Worm (Caenorhabditis elegans) whole organism, L1 larva: ENCODE results near the gene F41G4.13.

ENCODE experiments used
- C16A3.4 ChIP-seq: fragments of 150-350 bp; optimal IDR thresholded peaks from 2 replicates; lab custom pipeline; 2014; ENCODE audit warnings: missing biosample characterization, missing genetic modification characterization
- C34B4.2 ChIP-seq: sonication (generic microtip); optimal IDR thresholded peaks from 2 replicates; lab custom pipeline; 2017; ENCODE audit warnings: mild to moderate bottlenecking, missing genetic modification characterization, missing compliant biosample characterization
- aha-1 ChIP-seq: fragments of 150-350 bp; optimal IDR thresholded peaks from 2 replicates; lab custom pipeline; 2014; ENCODE audit warnings: missing biosample characterization, missing genetic modification characterization
- alr-1 ChIP-seq: fragments of 200-800 bp; sonication (Bioruptor generic); optimal IDR thresholded peaks from 2 replicates; lab custom pipeline; 2018; ENCODE audit warnings: borderline replicate concordance, mild to moderate bottlenecking, missing genetic modification characterization, missing compliant biosample characterization
- ama-1 ChIP-seq: fragments of 150-350 bp; optimal IDR thresholded peaks from 2 replicates; lab custom pipeline; 2014
- blmp-1 ChIP-seq: fragments of 150-350 bp; optimal IDR thresholded peaks from 2 replicates; lab custom pipeline; 2014; ENCODE audit warnings: missing biosample characterization, missing genetic modification characterization
- ceh-63 ChIP-seq: fragments of 200-800 bp; sonication (Bioruptor generic); optimal IDR thresholded peaks from 2 replicates; lab custom pipeline; 2018; ENCODE audit warnings: mild to moderate bottlenecking, missing genetic modification characterization, missing compliant biosample characterization
- ceh-8 ChIP-seq: fragments of 200-800 bp; sonication (Bioruptor generic); optimal IDR thresholded peaks from 2 replicates; lab custom pipeline; 2018; ENCODE audit warnings: mild to moderate bottlenecking, missing genetic modification characterization, moderate library complexity, missing compliant biosample characterization
- efl-1 ChIP-seq, 4 experiments: fragments of 150-350 bp; optimal IDR thresholded peaks in 3 of 4; peaks in 1 of 4; 1 replicate in 1 of 4; 2 replicates in 3 of 4; lab custom pipeline; 2014; ENCODE audit warnings: missing biosample characterization in 2 of 4, missing genetic modification characterization in 2 of 4, missing genetic modification reagents in 2 of 4
- egl-27 ChIP-seq, 2 experiments: fragments of 150-350 bp in 1 of 2; sonication (generic microtip); optimal IDR thresholded peaks; 3 replicates each; lab custom pipeline; 2017 to 2018; ENCODE audit warnings: missing biosample characterization in 2 of 2, missing genetic modification characterization in 2 of 2, missing genetic modification reagents in 2 of 2
- elt-3 ChIP-seq, 6 experiments: fragments of 150-350 bp in 1 of 6; sonication (generic microtip); optimal IDR thresholded peaks; 2 replicates each; lab custom pipeline; 2017 to 2018; ENCODE audit warnings: missing biosample characterization in 6 of 6, missing genetic modification characterization in 6 of 6, inconsistent platforms in 1 of 6
- ets-5 ChIP-seq: fragments of 200-800 bp; sonication (Bioruptor generic); IDR thresholded peaks from 2 replicates; pipeline ENCODE4 v1.3.6; 2022; ENCODE audit warnings: missing genetic modification characterization, missing compliant biosample characterization
- fkh-10 ChIP-seq: sonication (generic microtip); optimal IDR thresholded peaks from 2 replicates; lab custom pipeline; 2017; ENCODE audit warnings: missing biosample characterization, missing genetic modification reagents, missing genetic modification characterization
- fkh-4 ChIP-seq: sonication (generic microtip); optimal IDR thresholded peaks from 2 replicates; lab custom pipeline; 2016; ENCODE audit warnings: missing compliant biosample characterization, missing genetic modification characterization, borderline replicate concordance
- fkh-8 ChIP-seq: sonication (generic microtip); optimal IDR thresholded peaks from 2 replicates; lab custom pipeline; 2016; ENCODE audit warnings: mild to moderate bottlenecking, missing genetic modification characterization, missing compliant biosample characterization
- fos-1 ChIP-seq: fragments of 150-350 bp; optimal IDR thresholded peaks from 2 replicates; lab custom pipeline; 2014; ENCODE audit warnings: missing biosample characterization, missing genetic modification characterization
- grh-1 ChIP-seq: fragments of 200-800 bp; sonication (Bioruptor generic); IDR thresholded peaks from 2 replicates; pipeline ENCODE4 v1.3.6; 2022; ENCODE audit warnings: missing genetic modification reagents, missing genetic modification characterization, missing compliant biosample characterization
- irx-1 ChIP-seq: sonication (generic microtip); optimal IDR thresholded peaks from 2 replicates; lab custom pipeline; 2016; ENCODE audit warnings: missing genetic modification characterization, missing compliant biosample characterization
- isw-1 ChIP-seq: fragments of 200-800 bp; sonication (Bioruptor generic); IDR thresholded peaks from 2 replicates; pipeline ENCODE4 v1.3.6; 2022; ENCODE audit warnings: missing genetic modification characterization, missing compliant biosample characterization
- jun-1 ChIP-seq: fragments of 150-350 bp; optimal IDR thresholded peaks from 2 replicates; lab custom pipeline; 2014; ENCODE audit warnings: missing biosample characterization, missing genetic modification reagents, missing genetic modification characterization
- lin-13 ChIP-seq: fragments of 150-350 bp; optimal IDR thresholded peaks from 2 replicates; lab custom pipeline; 2014; ENCODE audit warnings: missing biosample characterization, missing genetic modification reagents, missing genetic modification characterization
- lin-14 ChIP-seq: fragments of 200-800 bp; sonication (Bioruptor generic); optimal IDR thresholded peaks from 2 replicates; lab custom pipeline; 2018; ENCODE audit warnings: mild to moderate bottlenecking, missing genetic modification characterization, moderate library complexity, missing compliant biosample characterization
- lin-15B ChIP-seq: fragments of 150-350 bp; sonication (generic microtip); optimal IDR thresholded peaks from 3 replicates; lab custom pipeline; 2014; ENCODE audit warnings: missing biosample characterization, missing genetic modification characterization
- lin-35 ChIP-seq, 2 experiments: fragments of 150-350 bp; optimal IDR thresholded peaks; 2 replicates each; lab custom pipeline; 2014; ENCODE audit warnings: missing biosample characterization in 2 of 2, missing genetic modification characterization in 2 of 2, missing genetic modification reagents in 2 of 2
- lsy-2 ChIP-seq, 2 experiments: fragments of 150-350 bp; optimal IDR thresholded peaks; 2 replicates each; lab custom pipeline; 2014; ENCODE audit warnings: missing biosample characterization in 2 of 2, missing genetic modification characterization in 2 of 2
- mab-9 ChIP-seq: fragments of 200-800 bp; sonication (Bioruptor generic); IDR thresholded peaks from 2 replicates; pipeline ENCODE4 v1.3.6; 2022; ENCODE audit warnings: missing genetic modification reagents, missing genetic modification characterization, missing compliant biosample characterization
- mdl-1 ChIP-seq, 2 experiments: fragments of 150-350 bp; optimal IDR thresholded peaks; 2 replicates each; lab custom pipeline; 2014 to 2017; ENCODE audit warnings: missing biosample characterization in 2 of 2, missing genetic modification characterization in 2 of 2, inconsistent platforms in 1 of 2
- mep-1 ChIP-seq: fragments of 150-350 bp; optimal IDR thresholded peaks from 2 replicates; lab custom pipeline; 2014; ENCODE audit warnings: missing biosample characterization, missing genetic modification characterization
- nhr-19 ChIP-seq: fragments of 200-800 bp; sonication (Bioruptor generic); conservative IDR thresholded peaks from 2 replicates; pipeline ENCODE4 v1.3.6; 2022; ENCODE audit warnings: missing genetic modification characterization, missing compliant biosample characterization
- nhr-20 ChIP-seq: sonication (generic microtip); optimal IDR thresholded peaks from 2 replicates; lab custom pipeline; 2016; ENCODE audit warnings: mild to moderate bottlenecking, missing genetic modification characterization, missing compliant biosample characterization
- nhr-47 ChIP-seq: sonication (generic microtip); optimal IDR thresholded peaks from 2 replicates; lab custom pipeline; 2016; ENCODE audit warnings: mild to moderate bottlenecking, missing genetic modification characterization, moderate library complexity, missing compliant biosample characterization
- nhr-71 ChIP-seq: sonication (generic microtip); optimal IDR thresholded peaks from 2 replicates; lab custom pipeline; 2016; ENCODE audit warnings: mild to moderate bottlenecking, missing genetic modification characterization, moderate library complexity, missing compliant biosample characterization
- nhr-76 ChIP-seq: sonication (generic microtip); optimal IDR thresholded peaks from 2 replicates; lab custom pipeline; 2017; ENCODE audit warnings: missing biosample characterization, missing genetic modification characterization
- nhr-84 ChIP-seq: sonication (generic microtip); optimal IDR thresholded peaks from 2 replicates; lab custom pipeline; 2017; ENCODE audit warnings: missing biosample characterization, missing genetic modification characterization
- nhr-90 ChIP-seq: sonication (generic microtip); optimal IDR thresholded peaks from 2 replicates; lab custom pipeline; 2016; ENCODE audit warnings: mild to moderate bottlenecking, missing genetic modification characterization, missing compliant biosample characterization; ENCODE audit not compliant: poor library complexity
- pag-3 ChIP-seq: sonication (generic microtip); optimal IDR thresholded peaks from 2 replicates; lab custom pipeline; 2017; ENCODE audit warnings: missing genetic modification characterization, mild to moderate bottlenecking, missing compliant biosample characterization, antibody characterized with exemption, borderline replicate concordance; ENCODE audit not compliant: insufficient read depth
- pqm-1 ChIP-seq: sonication (generic microtip); optimal IDR thresholded peaks from 3 replicates; lab custom pipeline; 2017; ENCODE audit warnings: missing biosample characterization, missing genetic modification characterization
- rnt-1 ChIP-seq: sonication (generic microtip); optimal IDR thresholded peaks from 2 replicates; lab custom pipeline; 2016; ENCODE audit warnings: mild to moderate bottlenecking, missing genetic modification characterization, moderate library complexity, missing compliant biosample characterization
- snu-23 ChIP-seq: sonication (generic microtip); optimal IDR thresholded peaks from 2 replicates; lab custom pipeline; 2016; ENCODE audit warnings: missing genetic modification characterization, missing compliant biosample characterization
- sptf-1 ChIP-seq: fragments of 150-350 bp; optimal IDR thresholded peaks from 2 replicates; lab custom pipeline; 2014; ENCODE audit warnings: missing biosample characterization, missing genetic modification characterization
- swsn-7 ChIP-seq: sonication (generic microtip); optimal IDR thresholded peaks from 2 replicates; lab custom pipeline; 2016; ENCODE audit warnings: missing genetic modification characterization, missing compliant biosample characterization
- tbx-2 ChIP-seq: sonication (generic microtip); optimal IDR thresholded peaks from 2 replicates; lab custom pipeline; 2016; ENCODE audit warnings: missing genetic modification characterization, missing compliant biosample characterization
- tlp-1 ChIP-seq: fragments of 150-350 bp; optimal IDR thresholded peaks from 2 replicates; lab custom pipeline; 2014; ENCODE audit warnings: missing biosample characterization, missing genetic modification characterization
- unc-30 ChIP-seq: sonication (generic microtip); optimal IDR thresholded peaks from 2 replicates; lab custom pipeline; 2017; ENCODE audit warnings: missing biosample characterization, missing genetic modification characterization
- unc-62 ChIP-seq: fragments of 150-350 bp; optimal IDR thresholded peaks from 2 replicates; lab custom pipeline; 2014; ENCODE audit warnings: missing biosample characterization, missing genetic modification reagents, missing genetic modification characterization
- unc-98 ChIP-seq: fragments of 200-800 bp; sonication (Bioruptor generic); IDR thresholded peaks from 2 replicates; pipeline ENCODE4 v1.3.6; 2022; ENCODE audit warnings: missing genetic modification characterization, missing compliant biosample characterization
- ztf-4 ChIP-seq: fragments of 150-350 bp; optimal IDR thresholded peaks from 2 replicates; lab custom pipeline; 2014; ENCODE audit warnings: missing biosample characterization, missing genetic modification characterization

The F41G4.13 gene

ce11 chrX:16821533-16821932 lies 13.1 kb downstream of the F41G4.13 start:
- TF ChIP-seq alr-1 (tag; lab: Kevin White, UChicago): no peak
- TF ChIP-seq grh-1 (GFP tag; lab: Robert Waterston, UW): no peak
- TF ChIP-seq fkh-4 (tag; lab: Kevin White, UChicago): no peak
- TF ChIP-seq sptf-1: no peak
- TF ChIP-seq aha-1: no peak
- no peak for TF ChIP-seq pqm-1 (tag; lab: Kevin White, UChicago)

DNA sequence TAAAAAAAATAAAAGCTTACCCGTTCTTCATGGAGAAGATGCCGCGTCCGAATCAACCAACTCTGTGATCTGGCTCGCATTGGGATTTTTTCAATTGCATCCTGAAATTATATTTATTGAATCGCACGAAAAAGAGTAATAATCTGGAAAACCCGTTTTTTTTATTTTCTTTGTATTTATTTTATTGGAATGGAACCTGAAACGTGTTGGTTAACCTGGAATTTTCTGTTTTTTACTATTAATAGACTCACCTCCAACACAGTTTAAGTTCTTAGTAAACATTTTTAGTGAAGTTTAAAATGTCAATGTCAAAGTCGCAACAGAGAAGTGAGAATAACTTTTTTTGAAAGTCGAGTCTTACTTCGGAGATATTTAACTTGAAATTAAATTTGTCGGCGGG lies 16.3 kb downstream of the F41G4.13 start:
- TF ChIP-seq unc-62 (no peak), efl-1 (optimal IDR thresholded peaks at IDR 0.05; lab: Kevin White, UChicago) (no peak), efl-1 (GFP tag; optimal IDR thresholded peaks at IDR 0.05 in 1 of 2; lab: Kevin White, UChicago) (peak in 1 of 2 experiments; percentile 56)

- TF ChIP-seq ama-1 (lab: Kevin White, UChicago) (no peak), fkh-10 (GFP tag; lab: Kevin White, UChicago) (peak; percentile 34), lin-14 (GFP tag; lab: Kevin White, UChicago) (peak; percentile 51)
Measured at ce11 chrX:16816854-16817253, 17.7 kb downstream of the F41G4.13 start.

ce11 chrX:16815508-16815907 lies 19.1 kb downstream of the F41G4.13 start:
- TF ChIP-seq rnt-1 (tag; lab: Kevin White, UChicago) (peak; percentile 78), swsn-7 (tag; lab: Kevin White, UChicago) (peak; percentile 3), fkh-4 (tag; lab: Kevin White, UChicago) (peak; percentile 39), fkh-8 (tag; lab: Kevin White, UChicago) (no peak), ztf-4 (tag; lab: Kevin White, UChicago) (no peak), fkh-10 (GFP tag; lab: Kevin White, UChicago) (no peak), lin-13 (GFP tag; lab: Kevin White, UChicago) (no peak), C34B4.2 (tag; lab: Kevin White, UChicago) (no peak), ceh-63 (GFP tag; lab: Kevin White, UChicago) (no peak), nhr-19 (GFP tag; lab: Robert Waterston, UW) (peak; percentile 60), pag-3 (tag; lab: Kevin White, UChicago) (peak; percentile 68), nhr-71 (tag; lab: Kevin White, UChicago) (peak; percentile 82), mep-1 (tag; lab: Kevin White, UChicago) (peak; percentile 42), snu-23 (peak; percentile 47), nhr-76 (tag; lab: Kevin White, UChicago) (no peak), blmp-1 (tag; lab: Kevin White, UChicago) (no peak), fos-1 (tag; lab: Kevin White, UChicago) (no peak), isw-1 (no peak), nhr-20 (tag; lab: Kevin White, UChicago) (peak; percentile 49), tlp-1 (tag; lab: Kevin White, UChicago) (no peak), nhr-47 (tag; lab: Kevin White, UChicago) (peak; percentile 22), nhr-84 (tag; lab: Kevin White, UChicago) (no peak), irx-1 (no peak), lin-15B (tag; lab: Kevin White, UChicago) (no peak), unc-30 (no peak), tbx-2 (tag; lab: Kevin White, UChicago) (peak; percentile 32), aha-1 (no peak), jun-1 (tag; lab: Kevin White, UChicago) (no peak), ceh-8 (GFP tag; lab: Kevin White, UChicago) (no peak), lin-35 (GFP tag; optimal IDR thresholded peaks at IDR 0.05; lab: Kevin White, UChicago) (peak in 1 of 2 experiments; percentile 20), egl-27 (tag; optimal IDR thresholded peaks at IDR 0.05; lab: Kevin White, UChicago) (no peak), nhr-90 (tag; lab: Kevin White, UChicago) (no peak), lsy-2 (tag; optimal IDR thresholded peaks at IDR 0.05; lab: Kevin White, UChicago) (peak; percentile 35 to 43), mab-9 (GFP tag; lab: Robert Waterston, UW) (no peak), C16A3.4 (tag; lab: Kevin White, UChicago) (no peak), mdl-1 (tag; optimal IDR thresholded peaks at IDR 0.05; lab: Kevin White, UChicago) (peak in 1 of 2 experiments; percentile 31), ets-5 (GFP tag; lab: Robert Waterston, UW) (no peak), unc-98 (GFP tag; lab: Robert Waterston, UW) (peak; percentile 45; the same call in 1 of the 2 replicates), elt-3 (tag; optimal IDR thresholded peaks at IDR 0.05; lab: Kevin White, UChicago) (peak in 1 of 6 experiments; percentile 3)
